Worm (Caenorhabditis elegans): ENCODE results near the gene bli-6.

DNA sequence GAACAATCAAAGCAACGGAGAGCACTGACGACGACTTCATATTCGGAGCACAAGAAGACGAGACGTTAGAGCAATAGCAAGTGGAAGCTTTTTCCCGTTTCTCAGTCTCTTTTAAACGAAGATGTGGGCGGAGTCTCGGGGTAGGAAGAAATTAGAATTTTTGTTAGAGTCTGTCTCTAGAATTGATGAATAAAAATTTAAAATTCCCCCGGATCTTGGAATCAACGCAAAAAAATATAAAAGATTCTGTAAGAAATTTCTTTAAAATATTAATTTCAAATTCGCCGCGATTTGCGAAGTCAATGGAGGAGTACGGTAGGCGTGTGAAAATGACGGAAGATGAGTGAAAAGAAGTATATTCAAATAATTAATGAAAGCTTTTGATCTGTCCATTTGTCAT is 36.6 kb downstream of the bli-6 start, which contains the start of gene nlp-71:
- TF ChIP-seq ceh-9 (tag; optimal IDR thresholded peaks at IDR 0.05) (no peak), R02D3.7 (tag; optimal IDR thresholded peaks at IDR 0.05) (no peak), nhr-77 (tag; optimal IDR thresholded peaks at IDR 0.05) (no peak), mml-1 (tag; optimal IDR thresholded peaks at IDR 0.05) (no peak), aly-2 (tag; optimal IDR thresholded peaks at IDR 0.05) (no peak), fos-1 (tag; optimal IDR thresholded peaks at IDR 0.05) (no peak), nhr-28 (tag; optimal IDR thresholded peaks at IDR 0.05) (no peak), nhr-11 (tag; optimal IDR thresholded peaks at IDR 0.05) (no peak), nhr-76 (tag; optimal IDR thresholded peaks at IDR 0.05) (no peak), jun-1 (tag; optimal IDR thresholded peaks at IDR 0.05) (no peak), egl-27 (tag; optimal IDR thresholded peaks at IDR 0.05) (no peak), sea-2 (GFP tag; optimal IDR thresholded peaks at IDR 0.05) (no peak)
